Fruit fly (Drosophila melanogaster): ENCODE results near the gene CG7059.

Gene CG7059

DNA sequence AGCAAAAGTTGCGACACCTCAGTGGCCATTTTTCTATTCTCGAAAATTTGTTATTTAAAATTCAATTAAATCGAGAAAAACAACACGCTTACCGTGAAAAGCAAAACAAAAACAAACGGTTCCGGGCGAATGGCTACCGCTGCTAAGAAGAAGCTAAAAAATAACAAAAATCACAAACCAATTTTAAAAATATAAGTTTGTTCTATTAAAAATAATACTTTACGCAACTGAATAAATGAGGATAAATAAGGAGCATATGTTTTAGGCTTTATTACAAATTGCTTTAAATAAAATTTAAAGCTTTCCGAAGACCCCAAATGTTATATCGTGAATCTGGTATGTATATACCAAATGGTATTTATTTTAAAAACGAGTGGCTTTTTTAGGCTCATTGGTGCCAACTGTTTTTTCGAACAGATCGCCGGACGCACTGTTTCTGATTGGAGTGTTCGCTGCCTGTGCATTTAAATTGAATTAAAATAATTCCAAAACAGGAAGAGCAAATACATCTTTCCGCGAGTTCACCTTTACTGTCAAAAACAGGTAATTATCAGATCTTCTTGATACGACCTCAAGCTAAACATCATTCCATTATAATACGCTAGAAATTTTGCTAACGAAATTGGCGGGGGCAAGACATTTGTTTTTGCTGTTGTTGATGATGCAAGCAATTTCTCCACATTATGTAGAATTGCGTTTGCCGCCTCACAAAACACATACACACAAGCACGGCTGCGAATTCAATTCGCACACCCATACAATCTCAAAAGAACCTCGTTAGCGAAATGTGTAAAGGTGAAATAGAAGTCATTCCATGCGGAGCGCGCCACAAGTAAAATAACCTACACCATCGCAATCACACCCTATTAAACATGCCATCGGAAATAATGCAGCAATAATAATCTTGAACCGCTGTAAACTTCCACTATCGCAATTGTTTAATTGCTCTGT lies 22.2 kb upstream of the CG7059 start, which contains the start of the genes Polr3F and PyK (continued):
- TF ChIP-seq tio (GFP tag; optimal IDR thresholded peaks at IDR 0.05) (no peak), CG17361 (GFP tag; IDR thresholded peaks at IDR 0.05) (peak; percentile 55; the same call in 2 of the 3 replicates), CG10431 (GFP tag; optimal IDR thresholded peaks at IDR 0.05) (no peak), CG11560 (tag; IDR thresholded peaks at IDR 0.05) (no peak), tap (tag; optimal IDR thresholded peaks at IDR 0.05) (no peak), CG6689 (GFP tag; IDR thresholded peaks at IDR 0.05) (no peak; the same call in 1 of the 2 replicates), Fer1 (GFP tag; optimal IDR thresholded peaks at IDR 0.05) (no peak), CG15269 (tag; optimal IDR thresholded peaks at IDR 0.05) (peak; percentile 52), Hmr (GFP tag; optimal IDR thresholded peaks at IDR 0.05) (peak; percentile 51), ro (GFP tag; IDR thresholded peaks at IDR 0.05) (no peak), CG6854 (GFP tag; optimal IDR thresholded peaks at IDR 0.05) (no peak), Dip3 (GFP tag; optimal IDR thresholded peaks at IDR 0.05) (peak; percentile 10), Pdp1 (GFP tag; optimal IDR thresholded peaks at IDR 0.05) (peak in 1 of 2 experiments; percentile 79), CG9797 (GFP tag; optimal IDR thresholded peaks at IDR 0.05) (peak; percentile 40), exex (tag; optimal IDR thresholded peaks at IDR 0.05) (peak; percentile 10), Usf (GFP tag; optimal IDR thresholded peaks at IDR 0.05) (no peak), br (optimal IDR thresholded peaks at IDR 0.05) (no peak), CG4820 (GFP tag; optimal IDR thresholded peaks at IDR 0.05) (no peak), z (GFP tag; IDR thresholded peaks at IDR 0.05) (no peak), ssp (GFP tag; IDR thresholded peaks at IDR 0.05) (no peak), Nf-YB (GFP tag; optimal IDR thresholded peaks at IDR 0.05) (peak; percentile 14), Max (GFP tag; optimal IDR thresholded peaks at IDR 0.05) (peak; percentile 33), CG2678 (tag; optimal IDR thresholded peaks at IDR 0.05) (peak; percentile 46), pho (GFP tag; optimal IDR thresholded peaks at IDR 0.05) (peak; percentile 25), CG4424 (GFP tag; optimal IDR thresholded peaks at IDR 0.05) (no peak), CG15696 (tag; optimal IDR thresholded peaks at IDR 0.05) (peak; percentile 13), slbo (GFP tag; IDR thresholded peaks at IDR 0.05) (0 out of 2 replicates have a peak, but pooled peaks have one; percentile 17), Fer2 (tag; optimal IDR thresholded peaks at IDR 0.05) (no peak), disco-r (GFP tag; optimal IDR thresholded peaks at IDR 0.05) (no peak), trem (tag; optimal IDR thresholded peaks at IDR 0.05) (peak; percentile 57), PHDP (tag; optimal IDR thresholded peaks at IDR 0.05) (peak; percentile 56), twi (tag; optimal IDR thresholded peaks at IDR 0.05) (peak; percentile 9), Deaf1 (tag; optimal IDR thresholded peaks at IDR 0.05) (peak; percentile 2), CG10565 (GFP tag; optimal IDR thresholded peaks at IDR 0.05) (no peak), CG2116 (GFP tag; optimal IDR thresholded peaks at IDR 0.05) (peak; percentile 32), gsb (GFP tag; IDR thresholded peaks at IDR 0.05) (no peak), Myb (GFP tag; optimal IDR thresholded peaks at IDR 0.05) (peak; percentile 69), Dp (GFP tag; optimal IDR thresholded peaks at IDR 0.05) (peak; percentile 66), ERR (GFP tag; optimal IDR thresholded peaks at IDR 0.05) (peak; percentile 93), Dfd (GFP tag; optimal IDR thresholded peaks at IDR 0.05) (no peak), Jarid2 (GFP tag; optimal IDR thresholded peaks at IDR 0.05) (peak; percentile 64), CG1233 (GFP tag; optimal IDR thresholded peaks at IDR 0.05) (no peak), Side (GFP tag; optimal IDR thresholded peaks at IDR 0.05) (no peak), CG1792 (GFP tag; optimal IDR thresholded peaks at IDR 0.05) (no peak), tin (GFP tag; optimal IDR thresholded peaks at IDR 0.05) (peak; percentile 24), CG8089 (GFP tag; optimal IDR thresholded peaks at IDR 0.05) (no peak), CG3838 (GFP tag; optimal IDR thresholded peaks at IDR 0.05) (peak; percentile 26), jigr1 (GFP tag; IDR thresholded peaks at IDR 0.05) (no peak), otp (GFP tag; IDR thresholded peaks at IDR 0.05) (no peak; the same call in 2 of the 3 replicates)
